In genomic region chrV:3388299-3388698, ce11 we compare ENCODE assay signal across 3 worm cellular contexts.
TF ChIP-seq lines count a peak whose summit lies in the region.

No protein-coding gene starts in this region.

TF ChIP-seq in whole organism, L1 larva, 84 proteins besides CTCF, POLR2A, EP300 and RAD21 (continued from another document):
- TF ChIP-seq ces-1 (GFP tag; optimal IDR thresholded peaks at IDR 0.05; lab: Kevin White, UChicago) = no peak
- TF ChIP-seq dpl-1 (GFP tag; optimal IDR thresholded peaks at IDR 0.05; lab: Kevin White, UChicago) = peak in 2 of 3 experiments; percentile 15 to 17
- TF ChIP-seq nhr-19 (GFP tag; conservative IDR thresholded peaks at IDR 0.05; lab: Robert Waterston, UW) = peak; percentile 53
- TF ChIP-seq tlp-1 (tag; optimal IDR thresholded peaks at IDR 0.05; lab: Kevin White, UChicago) = no peak

TF ChIP-seq in whole organism, L2 larva, 48 proteins besides CTCF, POLR2A, EP300 and RAD21 (continued from another document):
- TF ChIP-seq sma-9 (GFP tag; optimal IDR thresholded peaks at IDR 0.05; lab: Kevin White, UChicago) (peak; percentile 91), sma-9 (tag; optimal IDR thresholded peaks at IDR 0.05; lab: Kevin White, UChicago) (no peak), gmeb-1 (tag; optimal IDR thresholded peaks at IDR 0.05; lab: Kevin White, UChicago) (no peak), F13H6.1 (tag; optimal IDR thresholded peaks at IDR 0.05; lab: Kevin White, UChicago) (peak; percentile 61), nhr-21 (tag; optimal IDR thresholded peaks at IDR 0.05; lab: Kevin White, UChicago) (no peak)
TF ChIP-seq in whole organism, L2 larva: peak in this region for 7.

TF ChIP-seq in whole organism, L4 larva, 104 proteins besides CTCF, POLR2A, EP300 and RAD21 (continued from another document):
- peak; percentile 42; the same call in 1 of the 2 replicates for TF ChIP-seq hmg-1.1 (GFP tag; IDR thresholded peaks at IDR 0.05; lab: Robert Waterston, UW)
- no peak for TF ChIP-seq nhr-237 (tag; optimal IDR thresholded peaks at IDR 0.05; lab: Kevin White, UChicago)
- no peak for TF ChIP-seq R02D3.7 (tag; optimal IDR thresholded peaks at IDR 0.05; lab: Kevin White, UChicago)
- no peak for TF ChIP-seq ceh-32 (tag; optimal IDR thresholded peaks at IDR 0.05; lab: Kevin White, UChicago; ENCODE audit: poor library complexity)
- no peak for TF ChIP-seq mdt-29 (GFP tag; IDR thresholded peaks at IDR 0.05; lab: Robert Waterston, UW)
- peak; percentile 82 for TF ChIP-seq hlh-11 (tag; optimal IDR thresholded peaks at IDR 0.05; lab: Kevin White, UChicago)
- TF ChIP-seq dmd-8 (GFP tag; IDR thresholded peaks at IDR 0.05; lab: Robert Waterston, UW) = no peak
- TF ChIP-seq daf-8 (GFP tag; IDR thresholded peaks at IDR 0.05; lab: Robert Waterston, UW) = no peak
- TF ChIP-seq lin-1 (GFP tag; IDR thresholded peaks at IDR 0.05; lab: Robert Waterston, UW) = peak; percentile 25; the same call in 1 of the 2 replicates
- TF ChIP-seq ZK546.5 (tag; optimal IDR thresholded peaks at IDR 0.05; lab: Kevin White, UChicago) = no peak
- TF ChIP-seq duxl-1 (tag; optimal IDR thresholded peaks at IDR 0.05; lab: Kevin White, UChicago; ENCODE audit: poor library complexity) = peak; percentile 21
- TF ChIP-seq cey-2 (tag; optimal IDR thresholded peaks at IDR 0.05; lab: Kevin White, UChicago; ENCODE audit: borderline replicate concordance, insufficient read depth) = no peak
- peak; percentile 1 for TF ChIP-seq pqm-1 (tag; optimal IDR thresholded peaks at IDR 0.05; lab: Kevin White, UChicago)
- no peak for TF ChIP-seq gei-8 (GFP tag; optimal IDR thresholded peaks at IDR 0.05; lab: Kevin White, UChicago)
- peak; percentile 59 for TF ChIP-seq mxl-3 (GFP tag; optimal IDR thresholded peaks at IDR 0.05; lab: Kevin White, UChicago)
- no peak for TF ChIP-seq zip-11 (GFP tag; IDR thresholded peaks at IDR 0.05; lab: Robert Waterston, UW)
- TF ChIP-seq aly-2 (tag; optimal IDR thresholded peaks at IDR 0.05; lab: Kevin White, UChicago) = no peak
- no peak for TF ChIP-seq ceh-62 (tag; optimal IDR thresholded peaks at IDR 0.05; lab: Kevin White, UChicago)
- no peak for TF ChIP-seq saeg-2 (GFP tag; IDR thresholded peaks at IDR 0.05; lab: Robert Waterston, UW)
- no peak for TF ChIP-seq lsy-2 (tag; optimal IDR thresholded peaks at IDR 0.05; lab: Kevin White, UChicago)
- peak; percentile 62 to 73 for TF ChIP-seq mdl-1 (tag; optimal IDR thresholded peaks at IDR 0.05; lab: Kevin White, UChicago)
- no peak for TF ChIP-seq F10B5.3 (tag; optimal IDR thresholded peaks at IDR 0.05; lab: Kevin White, UChicago)
- no peak for TF ChIP-seq F26F4.8 (GFP tag; conservative IDR thresholded peaks at IDR 0.05; lab: Robert Waterston, UW)
- TF ChIP-seq jun-1 (tag; optimal IDR thresholded peaks at IDR 0.05; lab: Kevin White, UChicago) = no peak
- TF ChIP-seq spr-1 (tag; optimal IDR thresholded peaks at IDR 0.05; lab: Kevin White, UChicago) = no peak
- peak; percentile 40 for TF ChIP-seq mes-2 (tag; optimal IDR thresholded peaks at IDR 0.05; lab: Kevin White, UChicago; ENCODE audit: poor library complexity, severe bottlenecking)
- no peak for TF ChIP-seq D1046.2 (GFP tag; IDR thresholded peaks at IDR 0.05; lab: Robert Waterston, UW)
- TF ChIP-seq T26A8.4 (GFP tag; IDR thresholded peaks at IDR 0.05; lab: Robert Waterston, UW) = no peak
- TF ChIP-seq daf-19 (GFP tag; conservative IDR thresholded peaks at IDR 0.05; lab: Robert Waterston, UW) = no peak
- no peak for TF ChIP-seq arid-1 (GFP tag; conservative IDR thresholded peaks at IDR 0.05; lab: Robert Waterston, UW)
- no peak for TF ChIP-seq nhr-111 (GFP tag; optimal IDR thresholded peaks at IDR 0.05; lab: Kevin White, UChicago)
- TF ChIP-seq tra-1 (GFP tag; IDR thresholded peaks at IDR 0.05; lab: Robert Waterston, UW) = no peak
- TF ChIP-seq ztf-11 (tag; optimal IDR thresholded peaks at IDR 0.05; lab: Kevin White, UChicago) = no peak
- no peak for TF ChIP-seq tag-97 (GFP tag; IDR thresholded peaks at IDR 0.05; lab: Robert Waterston, UW)
- no peak for TF ChIP-seq daf-12 (tag; optimal IDR thresholded peaks at IDR 0.05; lab: Kevin White, UChicago)
- TF ChIP-seq php-3 (GFP tag; IDR thresholded peaks at IDR 0.05; lab: Robert Waterston, UW) = 0 out of 2 replicates have a peak, but pooled peaks have one; percentile 42
- no peak for TF ChIP-seq nhr-76 (tag; optimal IDR thresholded peaks at IDR 0.05; lab: Kevin White, UChicago)
TF ChIP-seq in whole organism, L4 larva: peak in this region for 16.
